Worm (Caenorhabditis elegans): Measurements from ENCODE around the gene R11D1.3.

DNA sequence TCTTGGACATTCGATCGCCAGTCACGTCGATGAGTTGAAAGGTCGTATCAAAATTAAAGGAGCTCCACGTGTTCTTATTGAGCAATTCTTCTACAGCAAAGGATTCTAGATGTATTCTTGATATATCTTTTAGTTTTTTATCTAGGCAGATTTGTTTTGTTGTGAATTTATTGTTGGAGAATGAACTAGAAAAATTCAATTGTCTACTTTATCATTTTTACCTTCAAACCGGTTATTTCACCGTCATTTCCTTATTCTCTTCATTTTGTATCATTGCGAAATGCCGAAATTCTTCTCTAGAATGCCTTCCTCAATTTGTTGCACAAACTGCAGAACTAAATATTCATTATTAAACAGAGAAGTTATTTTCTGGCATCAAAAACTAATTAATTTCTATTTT, 17.3 kb upstream of the R11D1.3 start, which contains the start of gene R11D1.10:
- TF ChIP-seq ztf-29 (GFP tag; IDR thresholded peaks at IDR 0.05) (no peak), med-1 (GFP tag; optimal IDR thresholded peaks at IDR 0.05; ENCODE audit: insufficient read depth) (no peak), tab-1 (GFP tag; IDR thresholded peaks at IDR 0.05) (no peak), ref-1 (GFP tag; conservative IDR thresholded peaks at IDR 0.05) (no peak), flt-1 (GFP tag; IDR thresholded peaks at IDR 0.05) (no peak), cog-1 (tag; optimal IDR thresholded peaks at IDR 0.05) (no peak), T22C8.4 (GFP tag; IDR thresholded peaks at IDR 0.05) (no peak), klf-2 (GFP tag; conservative IDR thresholded peaks at IDR 0.05) (no peak)

Data from whole organism, midembryonic.